Worm (Caenorhabditis elegans) whole organism, dauer: ENCODE results near the gene twk-45.
"Not testable (repeated sequence)": the region's sequence is repeated elsewhere in the genome, so short reads cannot be mapped to it uniquely, and the experiment has no call there.

Source experiments
- unc-62 ChIP-seq: sonication (generic microtip); optimal IDR thresholded peaks from 2 replicates; lab custom pipeline; 2017; ENCODE audit warnings: missing biosample characterization, missing genetic modification reagents, missing genetic modification characterization

Gene twk-45

ce11 chrIII:2801800-2802515, at the start of gene twk-45, which contains the start of gene Y71H2AM.25:
Gene twk-45, minus strand, starts transcription at chrIII:2801900.
Gene Y71H2AM.25, plus strand, starts transcription at chrIII:2802465.
- TF ChIP-seq unc-62, result no peak

- not testable (repeated sequence) for TF ChIP-seq unc-62
Measured at ce11 chrIII:2846747-2847146, 45.0 kb upstream of the twk-45 start, which contains the start of gene H34I24.1. Gene H34I24.1, plus strand, starts transcription at chrIII:2847047.

ce11 chrIII:2841856-2842373, 40.2 kb upstream of the twk-45 start, which contains the start of gene H34I24.2:
Gene H34I24.2, plus strand, starts transcription at chrIII:2842044.
- TF ChIP-seq unc-62, result no peak

ce11 chrIII:2840877-2841540, 39.3 kb upstream of the twk-45 start, which contains the start of gene Y71H2AR.2:
Gene Y71H2AR.2, minus strand, starts transcription at chrIII:2840927.
- no peak for TF ChIP-seq unc-62

DNA sequence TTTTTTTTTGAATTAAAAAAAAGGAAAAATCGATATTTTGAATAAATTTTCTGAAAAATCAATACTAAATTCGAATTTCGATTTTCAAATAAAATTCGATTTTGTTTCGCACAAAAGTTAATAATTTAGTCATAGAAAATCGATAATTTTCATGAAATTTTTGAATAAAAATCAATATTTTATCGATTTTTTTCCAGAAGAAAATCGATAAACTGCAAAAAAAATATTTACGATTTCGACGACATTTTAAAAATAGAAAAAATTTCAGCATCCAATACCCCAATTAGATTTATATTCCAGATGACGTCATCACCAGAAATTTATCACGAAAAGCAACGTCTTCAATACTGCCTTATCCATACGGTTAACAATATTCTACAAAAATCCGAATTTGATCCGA, 34.6 kb upstream of the twk-45 start, which contains the start of gene josd-1:
TSS of gene josd-1 (plus strand) at position 301 of the 400 bp plus-strand sequence.
- no peak for TF ChIP-seq unc-62

ce11 chrIII:2834998-2835397, 33.3 kb upstream of the twk-45 start:
- TF ChIP-seq unc-62, result no peak

DNA sequence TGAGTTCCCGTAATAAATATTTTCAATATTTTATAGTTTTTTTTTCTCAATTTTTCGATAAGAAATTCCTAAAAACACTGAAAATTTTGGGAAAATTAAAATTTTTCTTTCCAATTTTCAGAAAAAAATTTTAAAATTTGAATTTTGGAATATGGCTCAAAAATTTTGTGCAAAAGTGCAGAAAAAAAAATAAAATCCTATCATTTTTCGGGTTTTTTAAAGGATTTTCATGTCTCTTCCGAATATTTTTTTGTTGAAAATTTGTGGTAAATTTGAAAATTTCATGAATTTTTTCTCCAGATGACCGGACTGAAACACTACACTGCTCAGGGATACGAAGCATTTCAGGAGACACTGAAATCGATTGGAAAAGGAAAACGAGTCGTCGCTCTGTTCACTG, 32.7 kb upstream of the twk-45 start, which contains the start of gene txdc-17:
TSS of gene txdc-17 (plus strand) at position 301 of the 400 bp plus-strand sequence.
- TF ChIP-seq unc-62, result no peak

DNA sequence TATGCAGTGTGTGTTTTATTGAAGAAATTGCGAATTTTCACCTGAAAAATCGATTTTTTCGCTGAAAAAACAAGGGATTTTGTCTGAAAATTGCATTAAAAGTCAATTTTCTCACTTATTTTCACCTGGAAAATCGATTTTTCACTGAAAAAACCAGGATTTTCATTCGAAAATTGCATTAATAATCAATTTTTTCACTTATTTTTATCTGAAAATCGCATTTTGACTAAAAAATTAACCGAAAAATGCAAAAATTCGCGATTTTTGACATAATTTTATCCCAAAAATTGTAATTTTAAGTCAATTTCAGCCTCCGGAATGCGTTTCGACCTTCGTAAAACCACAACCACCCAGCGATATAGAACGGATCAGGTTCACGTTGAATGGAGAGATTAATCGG, 30.8 kb upstream of the twk-45 start, which contains the start of gene Y71H2AM.29:
TSS of gene Y71H2AM.29 (plus strand) at position 301 of the 400 bp plus-strand sequence.
- TF ChIP-seq unc-62, result no peak

ce11 chrIII:2826770-2827169, 25.1 kb upstream of the twk-45 start, which contains the start of gene Y71H2AM.1:
Gene Y71H2AM.1, plus strand, starts transcription at chrIII:2827070.
- no peak for TF ChIP-seq unc-62

DNA sequence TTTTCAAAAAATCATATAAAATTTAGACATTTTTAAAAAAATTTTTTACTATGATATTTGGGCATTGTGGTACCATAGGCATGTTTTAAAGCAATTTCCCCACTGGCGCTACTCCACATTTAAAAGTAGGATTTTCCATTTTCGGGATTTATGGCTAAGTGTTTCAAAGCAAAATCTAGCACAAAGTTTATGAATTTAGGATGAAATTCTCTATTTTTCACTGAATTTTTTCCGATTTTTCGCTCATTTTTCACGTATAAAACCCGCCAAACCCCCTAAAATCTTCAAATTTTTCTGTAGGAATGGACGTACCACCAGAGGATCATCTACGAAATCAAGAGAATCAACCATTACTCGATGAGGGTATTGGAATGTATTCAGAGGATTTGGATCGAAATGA, 17.3 kb upstream of the twk-45 start, which contains the start of gene pipp-4P:
TSS of gene pipp-4P (plus strand) at position 301 of the 400 bp plus-strand sequence.
- no peak for TF ChIP-seq unc-62

DNA sequence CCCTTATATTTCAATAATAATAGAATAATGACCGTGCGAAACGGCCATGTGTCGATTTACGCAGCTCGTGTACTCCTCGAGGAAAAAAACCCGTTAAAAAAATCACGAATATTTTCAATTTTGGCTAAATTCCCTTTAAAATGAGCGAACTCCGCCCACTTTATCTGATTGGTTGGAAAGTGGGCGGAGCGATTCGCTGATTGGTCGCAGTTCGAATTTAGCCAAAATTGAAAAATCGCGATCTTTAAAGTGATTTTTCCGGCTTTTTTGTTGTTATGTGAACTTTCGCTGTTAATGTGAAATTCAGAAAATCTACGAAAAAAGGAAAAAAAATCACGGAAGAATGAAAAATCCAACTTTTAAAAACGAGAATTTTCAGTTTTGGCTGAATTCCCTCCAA, 16.1 kb upstream of the twk-45 start:
- no peak for TF ChIP-seq unc-62

DNA sequence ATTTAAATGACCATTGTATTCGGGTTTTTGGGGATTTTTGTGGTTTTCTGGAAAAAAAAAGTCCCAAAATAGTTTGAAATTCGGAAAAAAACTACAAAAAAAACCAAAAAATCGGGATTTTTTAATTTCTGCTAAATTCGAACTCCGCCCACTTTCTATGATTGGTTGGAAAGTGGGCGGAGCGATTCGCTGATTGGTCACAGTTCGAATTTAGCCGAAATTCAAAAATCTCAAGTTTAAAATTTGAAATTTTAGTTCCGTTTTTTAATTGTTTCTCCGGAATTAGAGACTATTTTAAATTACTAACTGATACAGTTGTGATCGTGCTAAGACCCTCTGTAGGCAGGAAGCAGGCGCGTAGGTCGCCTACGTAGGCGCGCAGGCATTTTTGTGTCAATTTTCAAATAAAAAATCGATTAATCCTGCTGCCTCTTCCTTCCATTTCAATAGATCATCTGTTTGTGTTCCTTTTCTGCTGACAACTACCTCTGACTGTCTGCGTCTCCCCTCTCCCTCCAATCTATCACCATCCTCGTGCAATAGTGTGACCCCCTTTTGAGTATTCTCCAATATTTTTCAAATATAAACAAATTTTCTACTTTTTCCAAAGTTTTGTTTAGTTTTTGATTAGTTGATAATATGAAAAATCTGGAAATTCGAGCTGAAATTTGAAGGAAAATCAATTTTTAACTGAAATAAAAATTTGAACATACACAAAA, 14.7 kb upstream of the twk-45 start:
- TF ChIP-seq unc-62, result no peak

DNA sequence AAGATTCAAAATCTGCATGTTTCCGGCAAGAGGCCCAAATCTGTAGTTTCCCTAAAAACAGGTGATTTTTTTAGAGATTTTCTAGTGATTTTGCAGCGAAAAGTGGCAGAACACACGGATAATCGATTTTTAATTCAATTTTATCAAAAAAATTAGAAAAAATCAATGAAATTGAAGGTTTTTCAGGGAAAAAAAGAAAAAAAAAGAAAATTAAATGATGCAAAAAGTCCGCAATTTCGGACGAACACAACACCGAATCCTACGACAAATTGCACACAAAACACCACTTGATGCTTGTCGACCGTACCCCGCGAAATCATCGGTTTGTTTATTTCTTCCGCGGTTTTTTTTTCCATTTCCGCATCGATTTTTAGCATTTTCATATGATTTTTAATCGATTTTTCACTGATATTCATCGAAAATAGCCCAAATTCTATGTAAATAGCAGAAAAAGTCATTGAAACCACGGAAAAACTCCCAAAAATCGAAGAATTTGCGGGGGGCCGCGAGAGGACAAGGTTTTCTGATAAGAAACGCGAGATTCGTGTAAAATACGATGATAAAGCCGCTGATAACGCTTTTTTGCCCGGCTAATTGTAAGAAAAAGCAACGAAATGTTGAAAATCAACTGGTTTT, 13.3 kb upstream of the twk-45 start, which contains the start of gene tufm-1:
TSS of gene tufm-1 (minus strand) at position 51 of the 636 bp plus-strand sequence.
- no peak for TF ChIP-seq unc-62

- TF ChIP-seq unc-62, result no peak
Measured at ce11 chrIII:2811410-2811809, 9.7 kb upstream of the twk-45 start.

DNA sequence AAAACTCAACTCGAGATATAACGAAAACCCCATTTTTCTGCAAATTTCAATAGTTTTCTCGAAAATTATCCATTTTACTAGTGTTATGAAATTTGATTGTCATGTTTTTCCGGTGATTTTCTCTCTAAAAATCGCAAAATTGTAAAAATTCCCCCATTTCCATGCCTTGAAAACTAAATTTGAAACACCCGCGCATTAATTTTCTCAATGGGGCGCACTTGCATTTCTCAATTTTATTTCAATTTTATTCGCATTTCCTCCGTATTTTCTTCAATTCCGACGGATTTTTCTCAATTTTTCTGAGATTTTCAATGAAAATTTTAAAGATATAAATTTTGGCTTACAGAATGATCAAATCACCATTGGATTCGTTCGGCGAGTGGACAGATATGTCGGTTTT, 3.4 kb upstream of the twk-45 start, which contains the start of gene Y71H2AM.3:
TSS of gene Y71H2AM.3 (plus strand) at position 347 of the 400 bp plus-strand sequence.
- TF ChIP-seq unc-62, result no peak

DNA sequence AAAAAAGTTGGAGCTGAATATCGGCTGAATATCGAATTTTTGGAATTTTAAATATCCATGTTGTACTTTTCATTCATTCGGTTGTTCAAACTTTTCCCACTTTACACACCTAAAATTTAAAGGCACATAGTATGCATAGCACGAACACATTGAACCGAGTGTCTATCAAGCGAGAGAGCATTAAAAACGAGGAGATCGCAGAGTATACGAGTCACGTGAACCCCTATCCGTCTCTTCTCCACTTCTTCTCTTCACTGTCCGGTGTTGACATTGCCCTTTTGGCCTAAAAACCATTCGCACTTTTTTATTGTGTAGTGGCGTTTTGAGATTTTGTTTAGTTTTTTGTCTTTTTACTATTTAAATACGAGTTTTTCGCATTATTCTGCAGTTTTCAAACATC, 2.8 kb upstream of the twk-45 start:
- no peak for TF ChIP-seq unc-62
